Fruit fly (Drosophila melanogaster) whole organism, pupa: ENCODE results near the gene cmpy.

Source experiments
- CG10348 ChIP-seq: fragments of 200-800 bp; sonication (Bioruptor generic); IDR thresholded peaks from 2 replicates; pipeline ENCODE4 v1.3.6; 2022; ENCODE audit warnings: missing biosample characterization, missing genetic modification characterization
- CG12605 ChIP-seq: fragments of 200-800 bp; sonication (Bioruptor generic); IDR thresholded peaks from 2 replicates; pipeline ENCODE4 v1.3.6; 2022; ENCODE audit warnings: missing biosample characterization, missing genetic modification characterization
- CG13204 ChIP-seq: fragments of 200-800 bp; sonication (Bioruptor generic); optimal IDR thresholded peaks from 2 replicates; lab custom pipeline; 2018; ENCODE audit warnings: missing biosample characterization, mild to moderate bottlenecking, missing genetic modification characterization, moderate library complexity
- CG14655 ChIP-seq: fragments of 200-800 bp; sonication (Bioruptor generic); optimal IDR thresholded peaks from 3 replicates; lab custom pipeline; 2017; ENCODE audit warnings: mild to moderate bottlenecking, missing biosample characterization, missing genetic modification reagents, missing genetic modification characterization
- CG15710 ChIP-seq: fragments of 200-800 bp; sonication (Bioruptor generic); optimal IDR thresholded peaks from 2 replicates; lab custom pipeline; 2018; ENCODE audit warnings: missing biosample characterization, mild to moderate bottlenecking, missing genetic modification characterization, moderate library complexity
- CG17806 ChIP-seq: fragments of 200-800 bp; sonication (Bioruptor generic); optimal IDR thresholded peaks from 2 replicates; lab custom pipeline; 2018; ENCODE audit warnings: missing biosample characterization, mild to moderate bottlenecking, missing genetic modification characterization, moderate library complexity
- CG32121 ChIP-seq: fragments of 200-800 bp; sonication (Bioruptor generic); IDR thresholded peaks from 2 replicates; pipeline ENCODE4 v1.3.6; 2022; ENCODE audit warnings: missing biosample characterization, missing genetic modification characterization
- CG34367 ChIP-seq: fragments of 200-800 bp; sonication (Bioruptor generic); optimal IDR thresholded peaks from 2 replicates; lab custom pipeline; 2018; ENCODE audit warnings: missing biosample characterization, mild to moderate bottlenecking, missing genetic modification characterization
- CG4496 ChIP-seq: fragments of 200-800 bp; sonication (Bioruptor generic); IDR thresholded peaks from 3 replicates; pipeline ENCODE4 v1.3.6; 2022; ENCODE audit warnings: missing biosample characterization, missing genetic modification characterization
- CG8159 ChIP-seq: fragments of 200-800 bp; sonication (Bioruptor generic); optimal IDR thresholded peaks from 3 replicates; lab custom pipeline; 2018; ENCODE audit warnings: missing biosample characterization, mild to moderate bottlenecking, missing genetic modification characterization, moderate library complexity
- CG8301 ChIP-seq: fragments of 200-800 bp; sonication (Bioruptor generic); optimal IDR thresholded peaks from 2 replicates; lab custom pipeline; 2018; ENCODE audit warnings: missing biosample characterization, mild to moderate bottlenecking, missing genetic modification characterization
- CG9948 ChIP-seq: fragments of 200-800 bp; sonication (Bioruptor generic); optimal IDR thresholded peaks from 2 replicates; lab custom pipeline; 2018; ENCODE audit warnings: missing biosample characterization, mild to moderate bottlenecking, missing genetic modification characterization, moderate library complexity
- D1 ChIP-seq: fragments of 200-800 bp; sonication (Bioruptor generic); optimal IDR thresholded peaks from 2 replicates; lab custom pipeline; 2018; ENCODE audit warnings: missing biosample characterization, mild to moderate bottlenecking, missing genetic modification characterization, moderate library complexity
- EcR ChIP-seq: fragments of 200-800 bp; sonication (Bioruptor generic); optimal IDR thresholded peaks from 3 replicates; lab custom pipeline; 2019; ENCODE audit warnings: missing biosample characterization, missing genetic modification characterization, mild to moderate bottlenecking, moderate library complexity, missing genetic modification reagents
- Ets98B ChIP-seq: fragments of 200-800 bp; sonication (Bioruptor generic); IDR thresholded peaks from 2 replicates; pipeline ENCODE4 v1.3.6; 2022; ENCODE audit warnings: missing biosample characterization, missing genetic modification characterization
- Pif1A ChIP-seq: fragments of 200-800 bp; sonication (Bioruptor generic); optimal IDR thresholded peaks from 3 replicates; lab custom pipeline; 2016; ENCODE audit warnings: missing biosample characterization, missing genetic modification characterization
- Pif1B ChIP-seq: fragments of 200-800 bp; sonication (Bioruptor generic); optimal IDR thresholded peaks from 3 replicates; lab custom pipeline; 2016; ENCODE audit warnings: missing biosample characterization, missing genetic modification characterization
- Snoo ChIP-seq: fragments of 200-800 bp; sonication (Bioruptor generic); optimal IDR thresholded peaks from 3 replicates; lab custom pipeline; 2017; ENCODE audit warnings: missing biosample characterization, mild to moderate bottlenecking, missing genetic modification characterization, inconsistent platforms
- fd96Ca ChIP-seq: fragments of 200-800 bp; sonication (Bioruptor generic); IDR thresholded peaks from 3 replicates; pipeline ENCODE4 v1.3.6; 2022; ENCODE audit warnings: missing biosample characterization, missing genetic modification characterization
- gl ChIP-seq: fragments of 200-800 bp; sonication (Bioruptor generic); optimal IDR thresholded peaks from 2 replicates; lab custom pipeline; 2018; ENCODE audit warnings: missing biosample characterization, mild to moderate bottlenecking, missing genetic modification characterization
- rn ChIP-seq: fragments of 200-800 bp; sonication (Bioruptor generic); IDR thresholded peaks from 2 replicates; pipeline ENCODE4 v1.3.6; 2022; ENCODE audit warnings: missing biosample characterization, missing genetic modification characterization

The cmpy gene

DNA sequence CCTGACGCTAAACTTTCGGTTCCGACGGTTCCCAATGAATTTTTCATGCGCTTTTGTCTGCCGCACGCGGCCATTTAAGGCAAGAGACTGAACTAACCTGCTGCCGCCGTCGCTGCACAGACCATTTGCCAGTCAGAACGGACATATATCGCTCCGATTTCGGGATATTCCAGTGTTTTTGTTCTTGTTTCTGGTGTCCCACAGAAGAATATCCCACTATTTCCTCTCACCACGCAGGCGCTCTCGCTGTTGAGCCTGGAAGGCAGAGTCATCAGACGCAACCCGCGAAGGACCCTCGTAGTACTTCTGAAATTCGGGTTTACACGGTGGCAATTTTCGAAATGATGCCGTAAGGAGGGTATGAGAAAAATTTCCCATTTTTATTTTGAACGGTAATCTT lies at the start of gene cmpy:
Gene cmpy (minus strand): TSS at position 101 of the 400 bp plus-strand sequence.
- TF ChIP-seq EcR (GFP tag; lab: Kevin White, UChicago), result no peak
- no peak for TF ChIP-seq CG32121 (GFP tag; lab: Robert Waterston, UW)
- TF ChIP-seq CG8301 (tag; lab: Kevin White, UChicago), result no peak
- TF ChIP-seq fd96Ca (GFP tag; lab: Robert Waterston, UW), result no peak
- TF ChIP-seq CG17806 (tag; lab: Kevin White, UChicago), result no peak
- no peak for TF ChIP-seq CG13204 (GFP tag; lab: Kevin White, UChicago)
- TF ChIP-seq Ets98B (GFP tag; lab: Robert Waterston, UW), result no peak

DNA sequence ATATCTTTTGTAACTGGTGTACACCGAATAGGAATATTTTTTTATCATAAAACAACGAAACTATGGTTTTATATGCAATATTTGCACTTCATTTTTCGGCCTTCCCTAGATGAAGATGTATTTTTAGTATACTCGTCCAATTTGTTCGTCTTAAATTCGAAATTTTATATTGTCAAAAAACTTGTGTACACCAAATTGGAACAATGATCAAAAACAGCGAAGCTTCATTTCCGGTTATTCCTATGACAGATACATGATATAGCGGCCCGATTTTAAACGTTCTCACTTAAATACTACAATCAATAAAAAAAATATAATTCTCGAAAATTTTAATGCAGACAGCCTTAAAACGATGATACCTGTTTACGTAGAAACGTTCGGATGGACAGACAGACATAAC lies 48.2 kb upstream of the cmpy start:
- no peak for TF ChIP-seq D1
- no peak for TF ChIP-seq fd96Ca (GFP tag; lab: Robert Waterston, UW)
- TF ChIP-seq CG14655 (GFP tag; lab: Kevin White, UChicago), result no peak
- no peak for TF ChIP-seq Ets98B (GFP tag; lab: Robert Waterston, UW)
- no peak for TF ChIP-seq Pif1B
- no peak for TF ChIP-seq CG10348 (GFP tag; lab: Robert Waterston, UW)
- no peak for TF ChIP-seq CG9948
- no peak for TF ChIP-seq CG4496
- no peak for TF ChIP-seq CG32121 (GFP tag; lab: Robert Waterston, UW)
- no peak for TF ChIP-seq CG34367 (tag; lab: Kevin White, UChicago)
- no peak for TF ChIP-seq Pif1A (GFP tag; lab: Kevin White, UChicago)
- TF ChIP-seq rn, result no peak
- no peak for TF ChIP-seq CG8159 (tag; lab: Kevin White, UChicago)
- TF ChIP-seq CG8301 (tag; lab: Kevin White, UChicago), result no peak
- no peak for TF ChIP-seq Snoo (tag; lab: Kevin White, UChicago)
- no peak for TF ChIP-seq CG13204 (GFP tag; lab: Kevin White, UChicago)
- no peak for TF ChIP-seq EcR (GFP tag; lab: Kevin White, UChicago)

DNA sequence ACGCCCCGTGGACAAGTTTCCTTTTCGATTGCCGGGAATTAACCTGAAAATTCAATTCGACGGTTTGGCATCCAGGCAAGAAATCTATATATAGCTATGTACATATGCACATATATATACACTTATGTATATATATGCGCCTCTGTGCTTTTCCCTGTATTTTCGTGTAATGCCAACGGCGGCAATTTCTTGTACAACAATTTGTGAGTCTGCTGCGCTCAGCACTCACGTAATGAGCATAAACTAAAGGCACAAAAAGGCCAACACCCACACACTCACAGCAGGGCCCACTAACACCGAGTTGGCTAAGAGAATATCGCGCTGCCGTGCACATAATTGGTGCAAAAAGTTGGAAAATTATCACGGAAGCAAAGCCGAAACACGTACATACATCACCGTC lies 42.5 kb upstream of the cmpy start:
- TF ChIP-seq Pif1B (no peak), Pif1A (GFP tag; lab: Kevin White, UChicago) (no peak), CG8159 (tag; lab: Kevin White, UChicago) (no peak), CG14655 (GFP tag; lab: Kevin White, UChicago) (no peak), CG13204 (GFP tag; lab: Kevin White, UChicago) (no peak), rn (no peak), fd96Ca (GFP tag; lab: Robert Waterston, UW) (no peak), EcR (GFP tag; lab: Kevin White, UChicago) (no peak), CG15710 (tag; lab: Kevin White, UChicago) (no peak), CG32121 (GFP tag; lab: Robert Waterston, UW) (no peak), CG12605 (GFP tag; lab: Robert Waterston, UW) (no peak), CG9948 (no peak), CG8301 (tag; lab: Kevin White, UChicago) (no peak), gl (tag; lab: Kevin White, UChicago) (no peak), CG17806 (tag; lab: Kevin White, UChicago) (no peak), Ets98B (GFP tag; lab: Robert Waterston, UW) (no peak)
- TF ChIP-seq, all 21 proteins: peak for 0

DNA sequence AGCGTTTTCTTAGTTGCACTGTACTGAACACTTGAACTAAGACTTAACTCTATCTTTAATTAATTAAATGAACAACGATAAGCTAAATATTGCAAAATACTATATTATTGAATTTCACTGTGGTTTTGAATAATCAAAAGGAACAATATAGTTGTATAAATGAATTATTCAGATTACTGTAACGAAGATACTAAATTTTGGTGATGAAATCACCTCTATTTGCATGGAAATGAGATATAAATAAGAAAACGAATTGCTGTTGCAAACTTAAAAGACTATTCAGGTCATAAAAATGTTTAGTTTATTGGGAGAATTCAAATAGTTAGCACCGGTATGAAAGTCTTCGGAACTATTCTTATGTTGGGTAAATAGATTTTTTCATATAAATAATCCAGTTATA lies 39.6 kb upstream of the cmpy start, which contains the start of gene CG43251:
Gene CG43251 (plus strand): TSS at position 301 of the 400 bp plus-strand sequence.
- no peak for TF ChIP-seq CG13204 (GFP tag; lab: Kevin White, UChicago)
- TF ChIP-seq, all 21 proteins: peak for 0

DNA sequence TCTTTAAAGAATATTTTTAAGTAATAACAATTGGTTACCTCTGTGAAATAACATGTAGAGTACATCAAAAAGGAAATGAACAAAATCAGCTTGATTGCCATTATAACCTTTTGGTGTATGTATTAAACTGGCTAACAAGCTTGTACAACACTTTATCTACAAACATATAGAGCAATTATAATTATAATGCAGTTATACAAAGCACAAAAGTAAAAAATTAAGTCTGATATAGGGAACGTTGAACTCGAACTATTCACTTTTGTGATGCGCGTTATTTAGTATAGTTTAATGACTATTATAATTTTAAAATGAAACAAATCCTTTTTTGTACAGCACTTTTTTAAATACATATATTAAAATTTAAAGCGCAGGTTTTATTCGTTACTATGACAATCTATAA lies 36.6 kb upstream of the cmpy start, which contains the start of gene CG33912:
Gene CG33912 (minus strand): TSS at position 101 of the 400 bp plus-strand sequence.
- no peak for TF ChIP-seq CG9948
- no peak for TF ChIP-seq CG8159 (tag; lab: Kevin White, UChicago)
- TF ChIP-seq EcR (GFP tag; lab: Kevin White, UChicago), result no peak
- TF ChIP-seq CG14655 (GFP tag; lab: Kevin White, UChicago), result no peak
- no peak for TF ChIP-seq Pif1B
- no peak for TF ChIP-seq CG15710 (tag; lab: Kevin White, UChicago)
- no peak for TF ChIP-seq CG13204 (GFP tag; lab: Kevin White, UChicago)
- no peak for TF ChIP-seq CG4496
- no peak for TF ChIP-seq Snoo (tag; lab: Kevin White, UChicago)
- no peak for TF ChIP-seq Pif1A (GFP tag; lab: Kevin White, UChicago)
- TF ChIP-seq CG10348 (GFP tag; lab: Robert Waterston, UW), result no peak

DNA sequence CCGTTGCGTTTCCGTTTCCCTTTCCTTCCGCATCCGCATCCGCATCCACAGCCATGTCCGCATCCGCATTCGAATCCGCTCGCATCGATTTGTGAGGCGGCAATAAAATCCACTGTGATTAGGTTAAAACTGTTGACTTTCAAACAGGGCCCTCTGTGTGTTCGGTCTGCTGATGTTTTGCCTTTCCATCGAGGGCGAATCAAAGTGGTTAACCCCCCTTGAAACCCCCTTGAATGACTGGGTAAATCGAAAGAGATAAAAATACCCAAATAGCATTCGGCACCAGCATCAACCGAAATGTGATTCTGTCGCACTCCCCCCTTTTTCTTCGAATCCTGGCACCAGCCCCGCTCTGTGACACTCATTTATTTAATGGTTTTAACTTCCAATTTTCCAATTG lies 34.0 kb upstream of the cmpy start:
- TF ChIP-seq CG34367 (tag; lab: Kevin White, UChicago) (no peak), CG8301 (tag; lab: Kevin White, UChicago) (no peak), CG17806 (tag; lab: Kevin White, UChicago) (no peak), Pif1B (no peak), CG9948 (no peak), CG4496 (no peak), fd96Ca (GFP tag; lab: Robert Waterston, UW) (no peak), CG15710 (tag; lab: Kevin White, UChicago) (no peak), CG10348 (GFP tag; lab: Robert Waterston, UW) (no peak)

DNA sequence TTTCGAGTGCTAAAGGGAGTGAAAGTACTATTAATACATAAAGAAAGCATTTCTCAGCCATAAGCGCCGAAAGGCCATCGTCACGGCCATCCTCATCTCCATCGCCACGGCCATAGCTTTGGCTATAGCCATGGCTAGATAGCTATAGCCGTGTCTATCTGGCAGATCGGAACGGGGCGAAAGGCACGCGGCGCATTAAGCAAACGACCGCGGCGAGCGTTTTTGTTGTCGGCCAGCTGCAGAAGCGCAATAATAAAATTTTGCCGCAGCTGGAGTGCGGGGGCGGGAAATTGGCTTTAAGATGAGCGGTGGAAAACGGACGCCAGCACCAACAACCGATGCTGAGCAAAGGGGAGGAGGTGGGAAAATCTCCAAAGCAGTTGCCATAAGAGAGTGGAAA lies 31.4 kb upstream of the cmpy start:
- TF ChIP-seq fd96Ca (GFP tag; lab: Robert Waterston, UW) (no peak), Pif1A (GFP tag; lab: Kevin White, UChicago) (no peak), CG9948 (no peak), CG32121 (GFP tag; lab: Robert Waterston, UW) (no peak), CG13204 (GFP tag; lab: Kevin White, UChicago) (no peak), CG17806 (tag; lab: Kevin White, UChicago) (no peak), CG15710 (tag; lab: Kevin White, UChicago) (no peak), Ets98B (GFP tag; lab: Robert Waterston, UW) (no peak), CG8159 (tag; lab: Kevin White, UChicago) (no peak), gl (tag; lab: Kevin White, UChicago) (no peak), CG4496 (no peak), rn (no peak), CG34367 (tag; lab: Kevin White, UChicago) (no peak), EcR (GFP tag; lab: Kevin White, UChicago) (no peak), Pif1B (no peak), CG10348 (GFP tag; lab: Robert Waterston, UW) (no peak), Snoo (tag; lab: Kevin White, UChicago) (no peak)
- TF ChIP-seq, all 21 proteins: peak for 0
